Fruit fly (Drosophila melanogaster) whole organism, embryonic: ENCODE data around the gene CG15418.

Experiments used
- Asciz ChIP-seq: fragments of 200-800 bp; sonication (Bioruptor generic); optimal IDR thresholded peaks from 2 replicates; lab custom pipeline; 2017; ENCODE audit warnings: missing biosample characterization, mild to moderate bottlenecking, missing genetic modification characterization, missing genetic modification reagents
- Atf-2 ChIP-seq: fragments of 200-800 bp; sonication (Bioruptor generic); optimal IDR thresholded peaks from 2 replicates; lab custom pipeline; 2016; ENCODE audit warnings: missing biosample characterization, missing genetic modification characterization
- B-H2 ChIP-seq: fragments of 200-800 bp; sonication (Bioruptor generic); optimal IDR thresholded peaks from 2 replicates; lab custom pipeline; 2018; ENCODE audit warnings: missing biosample characterization, mild to moderate bottlenecking, missing genetic modification characterization
- CG10209 ChIP-seq: fragments of 200-800 bp; sonication (Bioruptor generic); optimal IDR thresholded peaks from 3 replicates; lab custom pipeline; 2017; ENCODE audit warnings: missing biosample characterization, mild to moderate bottlenecking, missing genetic modification characterization, missing genetic modification reagents
- CG11696 ChIP-seq: fragments of 200-800 bp; sonication (Bioruptor generic); IDR thresholded peaks from 2 replicates; pipeline ENCODE4 v1.3.6; 2022; ENCODE audit warnings: missing biosample characterization, missing genetic modification characterization
- CG12744 ChIP-seq: fragments of 200-800 bp; sonication (Bioruptor generic); optimal IDR thresholded peaks from 2 replicates; lab custom pipeline; 2016; ENCODE audit warnings: missing biosample characterization, missing genetic modification characterization
- CG13424 ChIP-seq: fragments of 200-800 bp; sonication (Bioruptor generic); optimal IDR thresholded peaks from 2 replicates; lab custom pipeline; 2019; ENCODE audit warnings: missing biosample characterization, mild to moderate bottlenecking, missing genetic modification characterization, moderate library complexity
- CG13894 ChIP-seq: fragments of 200-800 bp; sonication (Bioruptor generic); optimal IDR thresholded peaks from 3 replicates; lab custom pipeline; 2018; ENCODE audit warnings: missing biosample characterization, mild to moderate bottlenecking, missing genetic modification characterization, moderate library complexity
- CG30403 ChIP-seq: fragments of 200-800 bp; sonication (Bioruptor generic); optimal IDR thresholded peaks from 3 replicates; lab custom pipeline; 2016; ENCODE audit warnings: missing biosample characterization, missing genetic modification characterization
- CG33557 ChIP-seq: fragments of 200-800 bp; sonication (Bioruptor generic); optimal IDR thresholded peaks from 2 replicates; lab custom pipeline; 2019; ENCODE audit warnings: missing biosample characterization, mild to moderate bottlenecking, missing genetic modification characterization, moderate library complexity
- CG3407 ChIP-seq: fragments of 200-800 bp; sonication (Bioruptor generic); optimal IDR thresholded peaks from 2 replicates; lab custom pipeline; 2018; ENCODE audit warnings: missing biosample characterization, mild to moderate bottlenecking, missing genetic modification characterization
- CG34224 ChIP-seq: fragments of 200-800 bp; sonication (Bioruptor generic); IDR thresholded peaks from 3 replicates; pipeline ENCODE4 v1.3.6; 2022; ENCODE audit warnings: missing biosample characterization, missing genetic modification characterization; ENCODE audit not compliant: partially characterized antibody
- CG34422 ChIP-seq: fragments of 200-800 bp; sonication (Bioruptor generic); IDR thresholded peaks from 3 replicates; pipeline ENCODE4 v1.3.6; 2022; ENCODE audit warnings: missing biosample characterization, missing genetic modification characterization
- CTCF ChIP-seq: fragments of 200-800 bp; sonication (Bioruptor generic); optimal IDR thresholded peaks from 2 replicates; lab custom pipeline; 2017; ENCODE audit warnings: missing biosample characterization, mild to moderate bottlenecking, missing genetic modification characterization, moderate library complexity
- Dek ChIP-seq: fragments of 200-800 bp; sonication (Bioruptor generic); optimal IDR thresholded peaks from 3 replicates; lab custom pipeline; 2019; ENCODE audit warnings: missing biosample characterization, mild to moderate bottlenecking, missing genetic modification characterization, moderate library complexity
- Dll ChIP-seq: fragments of 200-800 bp; sonication (Bioruptor generic); IDR thresholded peaks from 4 replicates; pipeline ENCODE4 v1.3.6; 2022; ENCODE audit warnings: missing biosample characterization, missing genetic modification characterization; ENCODE audit not compliant: partially characterized antibody
- Fer1 ChIP-seq: fragments of 200-800 bp; sonication (Bioruptor generic); optimal IDR thresholded peaks from 2 replicates; lab custom pipeline; 2017; ENCODE audit warnings: missing biosample characterization, mild to moderate bottlenecking, missing genetic modification characterization
- Gsc ChIP-seq: fragments of 200-800 bp; sonication (Bioruptor generic); IDR thresholded peaks from 2 replicates; pipeline ENCODE4 v1.3.6; 2022; ENCODE audit warnings: missing biosample characterization, missing genetic modification characterization
- HLH4C ChIP-seq: fragments of 200-800 bp; sonication (Bioruptor generic); IDR thresholded peaks from 3 replicates; pipeline ENCODE4 v1.3.6; 2022; ENCODE audit warnings: missing biosample characterization, missing genetic modification characterization; ENCODE audit not compliant: partially characterized antibody
- HLHmδ ChIP-seq: fragments of 200-800 bp; sonication (Bioruptor generic); optimal IDR thresholded peaks from 2 replicates; lab custom pipeline; 2018; ENCODE audit warnings: missing biosample characterization, mild to moderate bottlenecking, missing genetic modification characterization, moderate library complexity
- Hsf ChIP-seq: fragments of 200-800 bp; sonication (Bioruptor generic); optimal IDR thresholded peaks from 3 replicates; lab custom pipeline; 2016; ENCODE audit warnings: missing biosample characterization, missing genetic modification characterization
- Lpt ChIP-seq: fragments of >200 bp; optimal IDR thresholded peaks from 2 replicates; lab custom pipeline; 2018; ENCODE audit warnings: missing biosample characterization, missing genetic modification characterization
- Oaz ChIP-seq: fragments of 200-800 bp; sonication (Bioruptor generic); IDR thresholded peaks from 2 replicates; pipeline ENCODE4 v1.3.6; 2022; ENCODE audit warnings: missing biosample characterization, missing genetic modification characterization
- Optix ChIP-seq: fragments of 200-800 bp; sonication (Bioruptor generic); IDR thresholded peaks from 3 replicates; pipeline ENCODE4 v1.3.6; 2022; ENCODE audit warnings: missing biosample characterization, missing genetic modification characterization
- Rfx ChIP-seq: fragments of 200-800 bp; sonication (Bioruptor generic); IDR thresholded peaks from 2 replicates; pipeline ENCODE4 v1.3.6; 2022; ENCODE audit warnings: missing biosample characterization, missing genetic modification characterization
- Trl ChIP-seq, 3 experiments: fragments of >200 bp in 2 of 3; fragments of 200-800 bp in 1 of 3; sonication (Bioruptor generic) in 1 of 3; optimal IDR thresholded peaks; 2 replicates in 1 of 3; 3 replicates in 2 of 3; lab custom pipeline; 2016 to 2017; ENCODE audit warnings: missing biosample characterization in 1 of 3, missing genetic modification characterization in 1 of 3
- Vsx1 ChIP-seq: fragments of 200-800 bp; sonication (Bioruptor generic); optimal IDR thresholded peaks from 2 replicates; lab custom pipeline; 2017; ENCODE audit warnings: missing biosample characterization, mild to moderate bottlenecking, missing genetic modification characterization, missing genetic modification reagents
- amos ChIP-seq: fragments of 200-800 bp; sonication (Bioruptor generic); IDR thresholded peaks from 2 replicates; pipeline ENCODE4 v1.3.6; 2022; ENCODE audit warnings: missing biosample characterization, missing genetic modification characterization; ENCODE audit not compliant: partially characterized antibody
- ci ChIP-seq: fragments of 200-800 bp; sonication (Bioruptor generic); IDR thresholded peaks from 3 replicates; pipeline ENCODE4 v1.3.6; 2022; ENCODE audit warnings: missing biosample characterization, missing genetic modification characterization
- corto ChIP-seq: fragments of 200-800 bp; sonication (Bioruptor generic); optimal IDR thresholded peaks from 2 replicates; lab custom pipeline; 2016; ENCODE audit warnings: missing biosample characterization, mild to moderate bottlenecking, missing genetic modification characterization, moderate library complexity
- disco-r ChIP-seq: fragments of 200-800 bp; sonication (Bioruptor generic); optimal IDR thresholded peaks from 2 replicates; lab custom pipeline; 2016; ENCODE audit warnings: missing biosample characterization, missing genetic modification characterization
- ems ChIP-seq: fragments of 200-800 bp; sonication (Bioruptor generic); optimal IDR thresholded peaks from 3 replicates; lab custom pipeline; 2016; ENCODE audit warnings: missing biosample characterization, missing genetic modification characterization
- fd102C ChIP-seq: fragments of 200-800 bp; sonication (Bioruptor generic); optimal IDR thresholded peaks from 2 replicates; lab custom pipeline; 2018; ENCODE audit warnings: missing biosample characterization, mild to moderate bottlenecking, missing genetic modification characterization, moderate library complexity
- fu2 ChIP-seq: fragments of 200-800 bp; sonication (Bioruptor generic); optimal IDR thresholded peaks from 2 replicates; lab custom pipeline; 2016; ENCODE audit warnings: missing biosample characterization, missing genetic modification characterization
- insv ChIP-seq, 2 experiments: fragments of 200-800 bp; sonication (Bioruptor generic); optimal IDR thresholded peaks; 3 replicates each; lab custom pipeline; 2016 to 2018; ENCODE audit warnings: missing biosample characterization in 2 of 2, missing genetic modification characterization in 2 of 2
- kah ChIP-seq: fragments of 200-800 bp; sonication (Bioruptor generic); optimal IDR thresholded peaks from 2 replicates; lab custom pipeline; 2018; ENCODE audit warnings: missing biosample characterization, mild to moderate bottlenecking, missing genetic modification characterization
- kay ChIP-seq: fragments of 200-800 bp; sonication (Bioruptor generic); optimal IDR thresholded peaks from 2 replicates; lab custom pipeline; 2016; ENCODE audit warnings: missing biosample characterization, missing genetic modification characterization
- ken ChIP-seq: fragments of 200-800 bp; sonication (Bioruptor generic); IDR thresholded peaks from 3 replicates; pipeline ENCODE4 v1.3.6; 2022; ENCODE audit warnings: missing biosample characterization, missing genetic modification characterization
- lilli ChIP-seq: fragments of 200-800 bp; sonication (Bioruptor generic); optimal IDR thresholded peaks from 3 replicates; lab custom pipeline; 2016; ENCODE audit warnings: missing biosample characterization, missing genetic modification characterization
- onecut ChIP-seq: fragments of 200-800 bp; sonication (Bioruptor generic); IDR thresholded peaks from 2 replicates; pipeline ENCODE4 v1.3.6; 2022; ENCODE audit warnings: missing biosample characterization, missing genetic modification characterization
- p53 ChIP-seq: fragments of 200-800 bp; sonication (Bioruptor generic); optimal IDR thresholded peaks from 2 replicates; lab custom pipeline; 2016; ENCODE audit warnings: missing biosample characterization, missing genetic modification characterization
- peb ChIP-seq: fragments of 200-800 bp; sonication (Bioruptor generic); IDR thresholded peaks from 2 replicates; pipeline ENCODE4 v1.3.6; 2022; ENCODE audit warnings: missing biosample characterization, missing genetic modification characterization
- row ChIP-seq: fragments of 200-800 bp; sonication (Bioruptor generic); IDR thresholded peaks from 3 replicates; pipeline ENCODE4 v1.3.6; 2022; ENCODE audit warnings: missing biosample characterization, missing genetic modification characterization
- scrt ChIP-seq: fragments of 200-800 bp; sonication (Bioruptor generic); optimal IDR thresholded peaks from 2 replicates; lab custom pipeline; 2018; ENCODE audit warnings: missing biosample characterization, mild to moderate bottlenecking, missing genetic modification characterization, moderate library complexity
- sisA ChIP-seq: fragments of 200-800 bp; sonication (Bioruptor generic); IDR thresholded peaks from 2 replicates; pipeline ENCODE4 v1.3.6; 2022; ENCODE audit warnings: missing biosample characterization, missing genetic modification characterization
- slp2 ChIP-seq: fragments of 200-800 bp; sonication (Bioruptor generic); optimal IDR thresholded peaks from 2 replicates; lab custom pipeline; 2016; ENCODE audit warnings: missing biosample characterization, missing genetic modification characterization
- sr ChIP-seq: fragments of 200-800 bp; sonication (Bioruptor generic); IDR thresholded peaks from 3 replicates; pipeline ENCODE4 v1.3.6; 2022; ENCODE audit warnings: missing biosample characterization, missing genetic modification characterization
- tap ChIP-seq: fragments of 200-800 bp; optimal IDR thresholded peaks from 3 replicates; lab custom pipeline; 2019; ENCODE audit warnings: missing biosample characterization, mild to moderate bottlenecking, missing genetic modification characterization, moderate library complexity
- tio ChIP-seq: fragments of 200-800 bp; sonication (Bioruptor generic); optimal IDR thresholded peaks from 2 replicates; lab custom pipeline; 2017; ENCODE audit warnings: missing biosample characterization, missing genetic modification characterization, inconsistent platforms
- twi ChIP-seq: fragments of 200-800 bp; optimal IDR thresholded peaks from 2 replicates; lab custom pipeline; 2019; ENCODE audit warnings: missing biosample characterization, mild to moderate bottlenecking, missing genetic modification characterization, moderate library complexity
- usp ChIP-seq: fragments of >200 bp; optimal IDR thresholded peaks from 2 replicates; lab custom pipeline; 2017; ENCODE audit warnings: missing biosample characterization, missing genetic modification characterization
- wek ChIP-seq: fragments of 200-800 bp; sonication (Bioruptor generic); optimal IDR thresholded peaks from 3 replicates; lab custom pipeline; 2018; ENCODE audit warnings: missing biosample characterization, mild to moderate bottlenecking, missing genetic modification characterization, moderate library complexity

CG15418 gene

dm6 chr2L:3656667-3657066 is 35.2 kb upstream of the CG15418 start, which contains the start of gene for (continued):
- no peak for TF ChIP-seq HLH4C (GFP tag; lab: Robert Waterston, UW)
- no peak for TF ChIP-seq Atf-2 (GFP tag; lab: Kevin White, UChicago)
- TF ChIP-seq ken (GFP tag; lab: Robert Waterston, UW) = no peak
- no peak for TF ChIP-seq slp2 (GFP tag; lab: Kevin White, UChicago)
- TF ChIP-seq kay (GFP tag; lab: Kevin White, UChicago) = no peak
- TF ChIP-seq tap (tag; lab: Kevin White, UChicago) = no peak
- no peak for TF ChIP-seq Gsc (GFP tag; lab: Robert Waterston, UW)
- TF ChIP-seq CG10209 = no peak
- TF ChIP-seq Oaz (GFP tag; lab: Robert Waterston, UW) = no peak
- TF ChIP-seq CG12744 (GFP tag; lab: Kevin White, UChicago) = no peak
- no peak for TF ChIP-seq insv (GFP tag; optimal IDR thresholded peaks at IDR 0.05; lab: Kevin White, UChicago)
- no peak for TF ChIP-seq HLHmδ (GFP tag; lab: Kevin White, UChicago)
- TF ChIP-seq Lpt (GFP tag; lab: Kevin White, UChicago) = no peak
- no peak for TF ChIP-seq fd102C (GFP tag; lab: Kevin White, UChicago)
- TF ChIP-seq Dek (tag; lab: Kevin White, UChicago) = no peak
- no peak for TF ChIP-seq corto (GFP tag; lab: Kevin White, UChicago)
- TF ChIP-seq CG3407 = no peak
- TF ChIP-seq CTCF (GFP tag; lab: Kevin White, UChicago) = no peak
- no peak for TF ChIP-seq onecut (GFP tag; lab: Robert Waterston, UW)
- no peak for TF ChIP-seq CG34224 (GFP tag; lab: Robert Waterston, UW)
- TF ChIP-seq wek (GFP tag; lab: Kevin White, UChicago) = no peak
- TF ChIP-seq Optix = no peak
- TF ChIP-seq CG13894 (tag; lab: Kevin White, UChicago) = no peak
- no peak for TF ChIP-seq CG30403 (GFP tag; lab: Kevin White, UChicago)
- TF ChIP-seq Fer1 (GFP tag; lab: Kevin White, UChicago) = no peak
- TF ChIP-seq p53 (GFP tag; lab: Kevin White, UChicago) = no peak
- TF ChIP-seq CG11696 = no peak
- peak; percentile 15; the same call in 1 of the 2 replicates for TF ChIP-seq Rfx (GFP tag; lab: Robert Waterston, UW)
- TF ChIP-seq peb (GFP tag; lab: Robert Waterston, UW) = no peak
- TF ChIP-seq CG34422 (GFP tag; lab: Robert Waterston, UW) = peak; percentile 40; the same call in 1 of the 3 replicates
- TF ChIP-seq tio = no peak
- no peak for TF ChIP-seq Vsx1 (GFP tag; lab: Kevin White, UChicago)
- TF ChIP-seq fu2 (GFP tag; lab: Kevin White, UChicago) = no peak
- TF ChIP-seq amos = peak; percentile 9; the same call in 1 of the 2 replicates
- TF ChIP-seq disco-r (GFP tag; lab: Kevin White, UChicago) = no peak
- TF ChIP-seq scrt (GFP tag; lab: Kevin White, UChicago) = no peak
- no peak for TF ChIP-seq Dll (GFP tag; lab: Robert Waterston, UW)
- no peak for TF ChIP-seq lilli (GFP tag; lab: Kevin White, UChicago)
- TF ChIP-seq CG13424 = no peak
- TF ChIP-seq CG33557 = no peak
- no peak for TF ChIP-seq ems (GFP tag; lab: Kevin White, UChicago)
- TF ChIP-seq Hsf (GFP tag; lab: Kevin White, UChicago) = no peak
- TF ChIP-seq Trl (optimal IDR thresholded peaks at IDR 0.05; lab: Kevin White, UChicago) = peak; percentile 32 to 71
- no peak for TF ChIP-seq Trl (GFP tag; optimal IDR thresholded peaks at IDR 0.05; lab: Kevin White, UChicago)
- peak; percentile 6; the same call in 1 of the 3 replicates for TF ChIP-seq row (GFP tag; lab: Robert Waterston, UW)
- no peak for TF ChIP-seq sr
- TF ChIP-seq usp (GFP tag; lab: Kevin White, UChicago) = no peak
- TF ChIP-seq twi (tag; lab: Kevin White, UChicago) = no peak
- TF ChIP-seq Asciz (GFP tag; lab: Kevin White, UChicago) = no peak
- no peak for TF ChIP-seq B-H2 (GFP tag; lab: Kevin White, UChicago)
- TF ChIP-seq kah (GFP tag; lab: Kevin White, UChicago) = peak; percentile 56
- no peak for TF ChIP-seq sisA (GFP tag; lab: Robert Waterston, UW)
- peak; percentile 17; the same call in 1 of the 3 replicates for TF ChIP-seq ci
